Worm (Caenorhabditis elegans): ENCODE results near the gene tnc-2.

DNA sequence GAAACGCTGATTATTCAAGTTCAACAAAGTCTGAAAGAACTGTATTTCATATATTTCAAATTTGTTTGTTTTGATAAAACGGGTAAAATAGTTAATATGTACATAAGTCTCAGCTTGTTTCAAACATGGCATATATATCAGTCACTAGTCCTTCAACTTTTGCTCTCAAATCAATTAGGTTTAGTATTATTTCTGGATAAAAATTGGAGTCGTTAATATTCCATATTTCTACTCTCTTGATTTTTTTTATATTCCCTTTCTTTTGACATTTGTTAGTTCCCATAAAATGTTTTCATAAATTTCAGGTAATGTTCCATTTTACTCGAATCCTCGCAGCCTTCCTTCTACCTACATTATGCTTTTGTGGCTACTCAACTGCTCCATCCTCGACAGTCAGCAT lies 30.8 kb upstream of the tnc-2 start, which contains the start of gene cut-4:
- TF ChIP-seq ets-7 (tag; optimal IDR thresholded peaks at IDR 0.05) (no peak), scrt-1 (GFP tag; IDR thresholded peaks at IDR 0.05) (no peak), ama-1 (optimal IDR thresholded peaks at IDR 0.05) (no peak), aly-1 (tag; optimal IDR thresholded peaks at IDR 0.05) (no peak), F13C5.2 (tag; optimal IDR thresholded peaks at IDR 0.05) (no peak), hnd-1 (tag; optimal IDR thresholded peaks at IDR 0.05) (no peak), pes-1 (GFP tag; IDR thresholded peaks at IDR 0.05) (no peak), sea-1 (GFP tag; conservative IDR thresholded peaks at IDR 0.05) (no peak), hmbx-1 (tag; optimal IDR thresholded peaks at IDR 0.05) (no peak)

Measured in whole organism, early embryonic.